Worm (Caenorhabditis elegans) whole organism, L4/young adult: Measurements from ENCODE around the gene F57E7.4.

Experiments
- W03F9.2 ChIP-seq: fragments of 150-350 bp; optimal IDR thresholded peaks from 2 replicates; lab custom pipeline; 2014; ENCODE audit warnings: missing biosample characterization, missing genetic modification characterization
- dao-5 ChIP-seq: sonication (generic microtip); optimal IDR thresholded peaks from 2 replicates; lab custom pipeline; 2016; ENCODE audit warnings: missing genotype, missing genetic modification characterization, moderate library complexity, missing compliant biosample characterization

ce11 chrV:16503164-16503563 is 22.3 kb upstream of the F57E7.4 start, which contains the start of gene F36D3.14:
- no peak for TF ChIP-seq dao-5 (tag; lab: Kevin White, UChicago)
- TF ChIP-seq W03F9.2 (tag; lab: Kevin White, UChicago), result no peak
